Worm (Caenorhabditis elegans): ENCODE results near the gene oac-23.
A peak's percentile ranks its signal among the peaks of the same experiment; 100 is the strongest.

The oac-23 gene

ce11 chrIV:3844584-3844983 is 36.7 kb upstream of the oac-23 start:
- TF ChIP-seq T22C8.4 (GFP tag; IDR thresholded peaks at IDR 0.05) = no peak
- TF ChIP-seq ztf-29 (GFP tag; IDR thresholded peaks at IDR 0.05) = no peak
- TF ChIP-seq klf-2 (GFP tag; conservative IDR thresholded peaks at IDR 0.05) = no peak
- TF ChIP-seq tab-1 (GFP tag; IDR thresholded peaks at IDR 0.05) = no peak
- no peak for TF ChIP-seq med-1 (GFP tag; optimal IDR thresholded peaks at IDR 0.05; ENCODE audit: insufficient read depth)
- no peak for TF ChIP-seq cog-1 (tag; optimal IDR thresholded peaks at IDR 0.05)
- TF ChIP-seq ztf-23 (GFP tag; IDR thresholded peaks at IDR 0.05) = no peak
- no peak for TF ChIP-seq flt-1 (GFP tag; IDR thresholded peaks at IDR 0.05)
- no peak for TF ChIP-seq ref-1 (GFP tag; conservative IDR thresholded peaks at IDR 0.05)

- TF ChIP-seq ref-1 (GFP tag; conservative IDR thresholded peaks at IDR 0.05) (no peak), ztf-29 (GFP tag; IDR thresholded peaks at IDR 0.05) (no peak)
These were observed 33.8 kb upstream of the oac-23 start for ce11 chrIV:3847489-3847888.

DNA sequence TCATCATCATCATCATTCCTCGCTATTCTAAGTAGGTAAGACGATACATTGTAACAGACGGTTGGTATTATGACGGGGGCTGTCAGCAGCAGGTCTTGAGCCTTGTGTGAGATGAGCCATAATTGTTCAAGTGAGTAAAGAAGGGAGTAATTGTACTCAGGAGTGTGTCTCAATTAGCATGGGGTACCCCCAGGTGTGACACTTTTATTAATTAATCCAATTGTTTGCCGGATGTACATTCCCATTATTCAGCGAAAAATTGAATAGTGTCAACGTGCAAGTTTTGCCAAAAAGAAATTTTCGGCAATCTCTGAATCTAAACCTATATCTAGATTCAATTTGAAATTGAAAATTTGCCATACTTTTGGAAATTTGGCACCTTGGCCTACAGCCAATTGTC is 32.3 kb upstream of the oac-23 start:
- no peak for TF ChIP-seq flt-1 (GFP tag; IDR thresholded peaks at IDR 0.05)
- TF ChIP-seq cog-1 (tag; optimal IDR thresholded peaks at IDR 0.05) = no peak
- TF ChIP-seq ztf-23 (GFP tag; IDR thresholded peaks at IDR 0.05) = no peak

DNA sequence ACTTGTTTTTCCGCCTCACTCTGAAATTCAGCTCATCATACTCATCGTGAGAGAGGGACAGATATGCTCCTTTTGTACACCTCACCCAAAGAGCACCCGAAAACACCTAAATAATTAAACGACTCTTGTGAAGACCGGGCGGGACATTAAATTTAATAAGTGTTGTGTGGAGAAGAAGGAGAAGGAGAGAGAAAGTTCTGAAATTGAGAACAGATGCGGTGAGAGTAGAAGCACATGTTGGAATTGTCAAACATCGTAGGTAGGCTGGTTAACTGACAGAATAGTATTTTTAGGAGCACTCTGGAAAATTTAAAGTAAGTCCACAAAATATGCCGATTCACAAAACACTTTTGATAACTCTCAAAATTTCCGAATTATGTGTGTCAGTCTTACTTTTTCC is 27.7 kb upstream of the oac-23 start:
- no peak for TF ChIP-seq ztf-29 (GFP tag; IDR thresholded peaks at IDR 0.05)
- TF ChIP-seq ztf-23 (GFP tag; IDR thresholded peaks at IDR 0.05) = no peak
- TF ChIP-seq med-1 (GFP tag; optimal IDR thresholded peaks at IDR 0.05; ENCODE audit: insufficient read depth) = no peak
- no peak for TF ChIP-seq flt-1 (GFP tag; IDR thresholded peaks at IDR 0.05)
- no peak for TF ChIP-seq T22C8.4 (GFP tag; IDR thresholded peaks at IDR 0.05)
- no peak for TF ChIP-seq klf-2 (GFP tag; conservative IDR thresholded peaks at IDR 0.05)
- no peak for TF ChIP-seq ref-1 (GFP tag; conservative IDR thresholded peaks at IDR 0.05)
- no peak for TF ChIP-seq cog-1 (tag; optimal IDR thresholded peaks at IDR 0.05)
- TF ChIP-seq tab-1 (GFP tag; IDR thresholded peaks at IDR 0.05) = no peak

- no peak for TF ChIP-seq T22C8.4 (GFP tag; IDR thresholded peaks at IDR 0.05)
- TF ChIP-seq ztf-23 (GFP tag; IDR thresholded peaks at IDR 0.05) = 0 out of 2 replicates have a peak, but pooled peaks have one; percentile 28
These were observed 26.6 kb upstream of the oac-23 start for ce11 chrIV:3854606-3855005.

DNA sequence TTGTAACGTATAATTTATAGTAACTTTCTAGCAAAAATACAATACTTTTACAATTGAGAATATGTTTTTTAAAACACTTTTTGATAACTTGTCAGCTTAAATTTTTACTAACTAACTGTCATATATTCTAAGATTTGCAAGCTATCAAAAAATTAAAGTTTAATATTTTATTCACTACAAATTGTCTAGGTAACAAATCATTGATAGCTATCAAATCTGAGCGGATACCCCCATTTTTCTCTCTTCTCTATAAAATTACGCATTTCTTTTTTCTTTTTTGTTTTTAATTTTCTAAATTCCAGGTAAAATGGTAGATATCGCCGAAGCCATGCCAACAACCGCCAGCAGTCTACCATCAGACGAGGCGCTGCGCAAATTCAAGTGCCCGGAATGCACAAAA is 25.7 kb upstream of the oac-23 start, which contains the start of gene zag-1:
zag-1 (plus strand) TSS at position 301 of the 400 bp plus-strand sequence.
- TF ChIP-seq T22C8.4 (GFP tag; IDR thresholded peaks at IDR 0.05) (no peak), ztf-23 (GFP tag; IDR thresholded peaks at IDR 0.05) (no peak), flt-1 (GFP tag; IDR thresholded peaks at IDR 0.05) (0 out of 2 replicates have a peak, but pooled peaks have one; percentile 14)

DNA sequence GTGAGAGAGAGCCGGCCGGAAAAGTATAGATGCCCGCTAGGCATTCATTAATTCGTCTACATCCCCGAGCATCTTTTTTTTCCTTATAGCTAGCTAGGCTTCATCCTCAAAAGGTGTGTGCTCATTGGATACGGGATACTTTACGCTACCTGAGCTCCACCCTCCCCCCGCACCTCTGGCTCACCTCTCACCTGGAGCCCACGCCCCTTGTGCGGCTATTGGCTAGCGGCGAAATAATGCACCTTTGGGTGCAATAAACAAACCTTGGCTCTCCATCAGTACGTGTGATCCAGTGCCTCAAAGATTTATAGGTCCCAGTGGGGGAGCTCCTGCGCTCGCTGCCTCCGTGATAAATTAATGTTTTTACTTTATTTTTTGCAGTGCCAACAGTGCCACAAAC is 25.1 kb upstream of the oac-23 start:
- TF ChIP-seq cog-1 (tag; optimal IDR thresholded peaks at IDR 0.05) (no peak), flt-1 (GFP tag; IDR thresholded peaks at IDR 0.05) (no peak), klf-2 (GFP tag; conservative IDR thresholded peaks at IDR 0.05) (no peak), ztf-23 (GFP tag; IDR thresholded peaks at IDR 0.05) (no peak), tab-1 (GFP tag; IDR thresholded peaks at IDR 0.05) (no peak), T22C8.4 (GFP tag; IDR thresholded peaks at IDR 0.05) (no peak), ztf-29 (GFP tag; IDR thresholded peaks at IDR 0.05) (no peak), med-1 (GFP tag; optimal IDR thresholded peaks at IDR 0.05; ENCODE audit: insufficient read depth) (no peak), ref-1 (GFP tag; conservative IDR thresholded peaks at IDR 0.05) (no peak)

- TF ChIP-seq cog-1 (tag; optimal IDR thresholded peaks at IDR 0.05) = no peak
- no peak for TF ChIP-seq klf-2 (GFP tag; conservative IDR thresholded peaks at IDR 0.05)
- no peak for TF ChIP-seq med-1 (GFP tag; optimal IDR thresholded peaks at IDR 0.05; ENCODE audit: insufficient read depth)
- no peak for TF ChIP-seq ztf-29 (GFP tag; IDR thresholded peaks at IDR 0.05)
- TF ChIP-seq tab-1 (GFP tag; IDR thresholded peaks at IDR 0.05) = no peak
- TF ChIP-seq T22C8.4 (GFP tag; IDR thresholded peaks at IDR 0.05) = no peak
- TF ChIP-seq ztf-23 (GFP tag; IDR thresholded peaks at IDR 0.05) = no peak
- no peak for TF ChIP-seq ref-1 (GFP tag; conservative IDR thresholded peaks at IDR 0.05)
- no peak for TF ChIP-seq flt-1 (GFP tag; IDR thresholded peaks at IDR 0.05)
These were observed 23.2 kb upstream of the oac-23 start for ce11 chrIV:3857999-3858552.

DNA sequence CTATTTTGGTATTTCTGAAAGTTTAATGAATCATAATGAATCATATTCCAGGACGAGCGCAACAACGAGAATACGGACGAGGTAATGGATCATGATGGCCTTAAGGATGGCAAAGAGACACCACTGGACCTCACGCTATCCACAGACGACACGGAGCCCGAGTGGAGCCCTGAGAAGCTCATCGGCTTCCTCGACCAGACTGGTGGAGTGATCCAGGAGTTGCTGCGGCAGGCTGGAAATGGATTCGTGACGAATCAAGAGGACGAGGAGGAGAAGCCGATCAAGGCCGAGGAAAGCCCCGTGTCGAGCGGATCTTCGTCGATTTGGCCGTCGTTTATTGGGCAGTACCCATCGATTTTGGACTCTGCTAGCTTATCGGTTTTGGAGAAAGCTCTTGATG is 21.7 kb upstream of the oac-23 start:
- TF ChIP-seq ref-1 (GFP tag; conservative IDR thresholded peaks at IDR 0.05) (no peak), ztf-29 (GFP tag; IDR thresholded peaks at IDR 0.05) (no peak), T22C8.4 (GFP tag; IDR thresholded peaks at IDR 0.05) (no peak), ztf-23 (GFP tag; IDR thresholded peaks at IDR 0.05) (no peak), cog-1 (tag; optimal IDR thresholded peaks at IDR 0.05) (no peak), med-1 (GFP tag; optimal IDR thresholded peaks at IDR 0.05; ENCODE audit: insufficient read depth) (no peak), flt-1 (GFP tag; IDR thresholded peaks at IDR 0.05) (no peak), tab-1 (GFP tag; IDR thresholded peaks at IDR 0.05) (no peak), klf-2 (GFP tag; conservative IDR thresholded peaks at IDR 0.05) (no peak)

- no peak for TF ChIP-seq cog-1 (tag; optimal IDR thresholded peaks at IDR 0.05)
- TF ChIP-seq klf-2 (GFP tag; conservative IDR thresholded peaks at IDR 0.05) = no peak
- TF ChIP-seq flt-1 (GFP tag; IDR thresholded peaks at IDR 0.05) = no peak
- no peak for TF ChIP-seq ztf-23 (GFP tag; IDR thresholded peaks at IDR 0.05)
- no peak for TF ChIP-seq T22C8.4 (GFP tag; IDR thresholded peaks at IDR 0.05)
- no peak for TF ChIP-seq med-1 (GFP tag; optimal IDR thresholded peaks at IDR 0.05; ENCODE audit: insufficient read depth)
- no peak for TF ChIP-seq ztf-29 (GFP tag; IDR thresholded peaks at IDR 0.05)
- TF ChIP-seq tab-1 (GFP tag; IDR thresholded peaks at IDR 0.05) = no peak
- TF ChIP-seq ref-1 (GFP tag; conservative IDR thresholded peaks at IDR 0.05) = no peak
These were observed 20.8 kb upstream of the oac-23 start for ce11 chrIV:3860419-3860818.

- TF ChIP-seq cog-1 (tag; optimal IDR thresholded peaks at IDR 0.05) (no peak), tab-1 (GFP tag; IDR thresholded peaks at IDR 0.05) (no peak), med-1 (GFP tag; optimal IDR thresholded peaks at IDR 0.05; ENCODE audit: insufficient read depth) (no peak), klf-2 (GFP tag; conservative IDR thresholded peaks at IDR 0.05) (no peak), T22C8.4 (GFP tag; IDR thresholded peaks at IDR 0.05) (no peak), ztf-29 (GFP tag; IDR thresholded peaks at IDR 0.05) (no peak), flt-1 (GFP tag; IDR thresholded peaks at IDR 0.05) (no peak), ref-1 (GFP tag; conservative IDR thresholded peaks at IDR 0.05) (no peak), ztf-23 (GFP tag; IDR thresholded peaks at IDR 0.05) (no peak)
These were observed 18.3 kb upstream of the oac-23 start for ce11 chrIV:3862948-3863347.
